Worm (Caenorhabditis elegans): ENCODE results near the gene cest-2.3.
A peak's percentile ranks its signal among the peaks of the same experiment; 100 is the strongest.

The cest-2.3 gene

ce11 chrV:14197651-14198050 lies 14.9 kb upstream of the cest-2.3 start:
- TF ChIP-seq T22C8.4 (GFP tag; IDR thresholded peaks at IDR 0.05) (no peak), med-1 (GFP tag; optimal IDR thresholded peaks at IDR 0.05; ENCODE audit: insufficient read depth) (no peak), flt-1 (GFP tag; IDR thresholded peaks at IDR 0.05) (no peak), ztf-23 (GFP tag; IDR thresholded peaks at IDR 0.05) (no peak), ref-1 (GFP tag; conservative IDR thresholded peaks at IDR 0.05) (no peak), cog-1 (tag; optimal IDR thresholded peaks at IDR 0.05) (no peak), klf-2 (GFP tag; conservative IDR thresholded peaks at IDR 0.05) (no peak), ztf-29 (GFP tag; IDR thresholded peaks at IDR 0.05) (no peak), tab-1 (GFP tag; IDR thresholded peaks at IDR 0.05) (no peak)

ce11 chrV:14194514-14194913 lies 11.8 kb upstream of the cest-2.3 start:
- TF ChIP-seq ztf-23 (GFP tag; IDR thresholded peaks at IDR 0.05) (no peak), med-1 (GFP tag; optimal IDR thresholded peaks at IDR 0.05; ENCODE audit: insufficient read depth) (no peak), cog-1 (tag; optimal IDR thresholded peaks at IDR 0.05) (no peak), flt-1 (GFP tag; IDR thresholded peaks at IDR 0.05) (no peak), ztf-29 (GFP tag; IDR thresholded peaks at IDR 0.05) (no peak), klf-2 (GFP tag; conservative IDR thresholded peaks at IDR 0.05) (no peak), tab-1 (GFP tag; IDR thresholded peaks at IDR 0.05) (no peak), T22C8.4 (GFP tag; IDR thresholded peaks at IDR 0.05) (no peak), ref-1 (GFP tag; conservative IDR thresholded peaks at IDR 0.05) (no peak)

- no peak for TF ChIP-seq med-1 (GFP tag; optimal IDR thresholded peaks at IDR 0.05; ENCODE audit: insufficient read depth)
- no peak for TF ChIP-seq cog-1 (tag; optimal IDR thresholded peaks at IDR 0.05)
- no peak for TF ChIP-seq ztf-23 (GFP tag; IDR thresholded peaks at IDR 0.05)
- no peak for TF ChIP-seq tab-1 (GFP tag; IDR thresholded peaks at IDR 0.05)
- TF ChIP-seq flt-1 (GFP tag; IDR thresholded peaks at IDR 0.05) = no peak
- TF ChIP-seq T22C8.4 (GFP tag; IDR thresholded peaks at IDR 0.05) = no peak
Observed at ce11 chrV:14193451-14193850, 10.7 kb upstream of the cest-2.3 start, which contains the start of gene atfs-1. Gene atfs-1 (plus strand): TSS chrV:14193663.

- no peak for TF ChIP-seq ztf-23 (GFP tag; IDR thresholded peaks at IDR 0.05)
- no peak for TF ChIP-seq med-1 (GFP tag; optimal IDR thresholded peaks at IDR 0.05; ENCODE audit: insufficient read depth)
- TF ChIP-seq cog-1 (tag; optimal IDR thresholded peaks at IDR 0.05) = no peak
- TF ChIP-seq ztf-29 (GFP tag; IDR thresholded peaks at IDR 0.05) = no peak
- TF ChIP-seq flt-1 (GFP tag; IDR thresholded peaks at IDR 0.05) = no peak
- no peak for TF ChIP-seq ref-1 (GFP tag; conservative IDR thresholded peaks at IDR 0.05)
- no peak for TF ChIP-seq tab-1 (GFP tag; IDR thresholded peaks at IDR 0.05)
- no peak for TF ChIP-seq T22C8.4 (GFP tag; IDR thresholded peaks at IDR 0.05)
- no peak for TF ChIP-seq klf-2 (GFP tag; conservative IDR thresholded peaks at IDR 0.05)
Observed at ce11 chrV:14192870-14193269, 10.1 kb upstream of the cest-2.3 start.

- no peak for TF ChIP-seq ref-1 (GFP tag; conservative IDR thresholded peaks at IDR 0.05)
- no peak for TF ChIP-seq ztf-23 (GFP tag; IDR thresholded peaks at IDR 0.05)
- no peak for TF ChIP-seq flt-1 (GFP tag; IDR thresholded peaks at IDR 0.05)
Observed at ce11 chrV:14187104-14187503, 4.3 kb upstream of the cest-2.3 start.

- TF ChIP-seq flt-1 (GFP tag; IDR thresholded peaks at IDR 0.05) = no peak
- TF ChIP-seq tab-1 (GFP tag; IDR thresholded peaks at IDR 0.05) = no peak
- TF ChIP-seq cog-1 (tag; optimal IDR thresholded peaks at IDR 0.05) = peak; percentile 3
Observed at ce11 chrV:14185438-14185837, 2.7 kb upstream of the cest-2.3 start, which contains the start of the genes trm-1 and ints-2. Gene trm-1 (minus strand): TSS chrV:14185612. Gene ints-2 (plus strand): TSS chrV:14185686.

- no peak for TF ChIP-seq ref-1 (GFP tag; conservative IDR thresholded peaks at IDR 0.05)
- no peak for TF ChIP-seq flt-1 (GFP tag; IDR thresholded peaks at IDR 0.05)
- TF ChIP-seq klf-2 (GFP tag; conservative IDR thresholded peaks at IDR 0.05) = no peak
- TF ChIP-seq T22C8.4 (GFP tag; IDR thresholded peaks at IDR 0.05) = no peak
- no peak for TF ChIP-seq ztf-29 (GFP tag; IDR thresholded peaks at IDR 0.05)
- TF ChIP-seq tab-1 (GFP tag; IDR thresholded peaks at IDR 0.05) = no peak
- no peak for TF ChIP-seq cog-1 (tag; optimal IDR thresholded peaks at IDR 0.05)
- no peak for TF ChIP-seq ztf-23 (GFP tag; IDR thresholded peaks at IDR 0.05)
- TF ChIP-seq med-1 (GFP tag; optimal IDR thresholded peaks at IDR 0.05; ENCODE audit: insufficient read depth) = no peak
Observed at ce11 chrV:14179947-14180346, 2.8 kb downstream of the cest-2.3 start, which contains the start of gene ZC376.8. Gene ZC376.8 (plus strand): TSS chrV:14180247.

- TF ChIP-seq flt-1 (GFP tag; IDR thresholded peaks at IDR 0.05) (no peak), ref-1 (GFP tag; conservative IDR thresholded peaks at IDR 0.05) (no peak), med-1 (GFP tag; optimal IDR thresholded peaks at IDR 0.05; ENCODE audit: insufficient read depth) (no peak), ztf-23 (GFP tag; IDR thresholded peaks at IDR 0.05) (no peak), ztf-29 (GFP tag; IDR thresholded peaks at IDR 0.05) (no peak), cog-1 (tag; optimal IDR thresholded peaks at IDR 0.05) (no peak), tab-1 (GFP tag; IDR thresholded peaks at IDR 0.05) (no peak), T22C8.4 (GFP tag; IDR thresholded peaks at IDR 0.05) (no peak)
Observed at ce11 chrV:14177657-14178129, 5.1 kb downstream of the cest-2.3 start, which contains the start of gene ceh-74. Gene ceh-74 (plus strand): TSS chrV:14178079.

ce11 chrV:14176572-14176971 lies 6.2 kb downstream of the cest-2.3 start:
- no peak for TF ChIP-seq flt-1 (GFP tag; IDR thresholded peaks at IDR 0.05)

- TF ChIP-seq flt-1 (GFP tag; IDR thresholded peaks at IDR 0.05) (no peak), ztf-23 (GFP tag; IDR thresholded peaks at IDR 0.05) (no peak), klf-2 (GFP tag; conservative IDR thresholded peaks at IDR 0.05) (no peak), ref-1 (GFP tag; conservative IDR thresholded peaks at IDR 0.05) (no peak), T22C8.4 (GFP tag; IDR thresholded peaks at IDR 0.05) (no peak), tab-1 (GFP tag; IDR thresholded peaks at IDR 0.05) (no peak), ztf-29 (GFP tag; IDR thresholded peaks at IDR 0.05) (no peak), med-1 (GFP tag; optimal IDR thresholded peaks at IDR 0.05; ENCODE audit: insufficient read depth) (no peak), cog-1 (tag; optimal IDR thresholded peaks at IDR 0.05) (no peak)
Observed at ce11 chrV:14175216-14175615, 7.5 kb downstream of the cest-2.3 start, which contains the start of gene cest-2.2. Gene cest-2.2 (minus strand): TSS chrV:14175355.

All from whole organism, midembryonic.